Worm (Caenorhabditis elegans): ENCODE results near the gene srz-9.
"Not testable (repeated sequence)": the region's sequence is repeated elsewhere in the genome, so short reads cannot be mapped to it uniquely, and the experiment has no call there.

Gene srz-9

DNA sequence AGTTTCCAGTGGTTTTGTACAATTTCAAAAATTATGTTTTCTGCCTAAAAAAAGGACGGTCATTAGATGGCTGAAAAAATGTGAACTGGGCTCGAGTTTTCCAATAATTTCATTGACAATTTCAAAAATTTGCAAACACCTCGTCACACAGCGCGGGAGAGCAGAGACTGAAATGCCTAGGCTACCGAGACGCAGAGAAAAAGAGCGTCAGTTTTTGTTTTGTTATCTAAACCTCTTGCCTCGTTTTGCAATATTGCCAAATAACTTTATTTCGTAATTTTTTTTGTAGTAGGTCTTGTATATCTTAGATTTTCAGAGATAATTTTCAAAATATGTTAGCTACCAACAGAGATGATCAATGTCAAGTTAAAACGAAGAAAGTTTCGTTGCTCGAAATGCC is 20.6 kb upstream of the srz-9 start, which contains the start of gene fbxa-63:
Gene fbxa-63 (plus strand): TSS at position 310 of the 400 bp plus-strand sequence.
- TF ChIP-seq hmg-1.2 (GFP tag; IDR thresholded peaks at IDR 0.05) (peak; percentile 68; the same call in 1 of the 2 replicates), T26A5.8 (tag; optimal IDR thresholded peaks at IDR 0.05) (no peak), nfyb-1 (GFP tag; IDR thresholded peaks at IDR 0.05) (no peak), attf-5 (GFP tag; optimal IDR thresholded peaks at IDR 0.05) (peak; percentile 57), cebp-1 (GFP tag; IDR thresholded peaks at IDR 0.05) (peak; percentile 71; the same call in 1 of the 2 replicates), cebp-1 (tag; optimal IDR thresholded peaks at IDR 0.05) (peak; percentile 93)

DNA sequence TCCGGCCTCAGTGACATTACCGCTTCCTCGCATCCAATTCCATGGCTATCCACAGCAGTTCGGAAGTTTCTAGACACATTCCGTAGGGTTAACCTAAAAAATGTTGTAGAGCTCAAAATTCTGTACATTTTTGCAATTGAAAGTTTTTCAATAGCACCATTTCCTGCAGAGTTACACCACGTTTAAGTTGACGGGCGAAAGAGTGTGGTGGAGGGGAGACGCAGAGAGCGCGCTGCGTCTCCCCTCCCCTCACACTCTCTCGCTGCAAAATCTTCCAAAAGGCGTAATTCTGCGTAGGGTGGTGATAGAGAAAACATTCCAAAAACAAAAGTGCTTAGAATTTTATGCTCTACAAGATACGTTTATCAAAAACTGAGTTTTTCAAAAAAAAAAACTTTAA is 15.5 kb upstream of the srz-9 start:
- TF ChIP-seq Y67H2A.10 (GFP tag; conservative IDR thresholded peaks at IDR 0.05) (no peak), nfyb-1 (GFP tag; IDR thresholded peaks at IDR 0.05) (no peak), ZK185.1 (tag; optimal IDR thresholded peaks at IDR 0.05; ENCODE audit: poor library complexity, severe bottlenecking) (no peak), F22D6.2 (tag; optimal IDR thresholded peaks at IDR 0.05) (no peak), hmg-1.2 (GFP tag; IDR thresholded peaks at IDR 0.05) (peak; percentile 78), ceh-58 (GFP tag; IDR thresholded peaks at IDR 0.05) (no peak), D2030.7 (GFP tag; IDR thresholded peaks at IDR 0.05) (no peak)

DNA sequence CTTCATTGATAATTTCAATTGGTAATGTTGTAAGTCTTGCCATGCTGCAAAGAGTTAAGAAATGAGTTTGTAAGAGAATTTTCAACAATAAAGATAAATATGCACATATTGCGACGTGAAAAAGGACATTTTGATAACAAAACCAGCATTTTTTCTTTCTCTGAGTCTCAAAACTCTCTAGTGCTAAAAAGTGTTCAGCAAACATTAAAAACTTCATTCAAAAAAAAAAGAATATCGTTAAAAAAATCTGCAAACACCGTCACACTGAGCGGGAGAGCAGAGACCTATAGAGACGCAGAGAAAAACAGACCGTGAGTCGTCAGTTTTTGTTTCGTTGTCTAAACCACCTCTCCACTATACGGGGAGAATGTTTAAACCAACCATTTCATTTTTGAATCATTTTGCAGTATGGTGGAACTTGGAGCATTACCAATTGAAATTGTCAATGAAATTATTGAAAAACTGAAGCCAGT is 14.6 kb upstream of the srz-9 start, which contains the start of the genes fbxa-76 and fbxa-77:
Gene fbxa-76 (minus strand): TSS at position 51 of the 473 bp plus-strand sequence.
Gene fbxa-77 (plus strand): TSS at position 365 of the 473 bp plus-strand sequence.
- peak; percentile 7 for TF ChIP-seq tbp1 (GFP tag; optimal IDR thresholded peaks at IDR 0.05)
- TF ChIP-seq F10E7.11 (tag; optimal IDR thresholded peaks at IDR 0.05) = no peak
- no peak for TF ChIP-seq lag-1 (GFP tag; IDR thresholded peaks at IDR 0.05)
- TF ChIP-seq nhr-80 (tag; optimal IDR thresholded peaks at IDR 0.05) = peak; percentile 73
- TF ChIP-seq hmg-1.2 (GFP tag; IDR thresholded peaks at IDR 0.05) = peak; percentile 72; the same call in 1 of the 2 replicates
- no peak for TF ChIP-seq madf-3 (GFP tag; IDR thresholded peaks at IDR 0.05)
- no peak for TF ChIP-seq hlh-26 (GFP tag; conservative IDR thresholded peaks at IDR 0.05)
- no peak for TF ChIP-seq cebp-1 (GFP tag; IDR thresholded peaks at IDR 0.05)
- peak; percentile 19 for TF ChIP-seq cebp-1 (tag; optimal IDR thresholded peaks at IDR 0.05)
- TF ChIP-seq lsl-1 (GFP tag; optimal IDR thresholded peaks at IDR 0.05) = no peak
- TF ChIP-seq let-607 (tag; optimal IDR thresholded peaks at IDR 0.05) = peak; percentile 19 to 30
- peak; percentile 37 for TF ChIP-seq attf-5 (GFP tag; optimal IDR thresholded peaks at IDR 0.05)
- peak; percentile 5 for TF ChIP-seq F23B12.7 (tag; optimal IDR thresholded peaks at IDR 0.05; ENCODE audit: insufficient read depth)
- TF ChIP-seq ama-1 (optimal IDR thresholded peaks at IDR 0.05) = no peak
- no peak for TF ChIP-seq ama-1 (GFP tag; optimal IDR thresholded peaks at IDR 0.05)

DNA sequence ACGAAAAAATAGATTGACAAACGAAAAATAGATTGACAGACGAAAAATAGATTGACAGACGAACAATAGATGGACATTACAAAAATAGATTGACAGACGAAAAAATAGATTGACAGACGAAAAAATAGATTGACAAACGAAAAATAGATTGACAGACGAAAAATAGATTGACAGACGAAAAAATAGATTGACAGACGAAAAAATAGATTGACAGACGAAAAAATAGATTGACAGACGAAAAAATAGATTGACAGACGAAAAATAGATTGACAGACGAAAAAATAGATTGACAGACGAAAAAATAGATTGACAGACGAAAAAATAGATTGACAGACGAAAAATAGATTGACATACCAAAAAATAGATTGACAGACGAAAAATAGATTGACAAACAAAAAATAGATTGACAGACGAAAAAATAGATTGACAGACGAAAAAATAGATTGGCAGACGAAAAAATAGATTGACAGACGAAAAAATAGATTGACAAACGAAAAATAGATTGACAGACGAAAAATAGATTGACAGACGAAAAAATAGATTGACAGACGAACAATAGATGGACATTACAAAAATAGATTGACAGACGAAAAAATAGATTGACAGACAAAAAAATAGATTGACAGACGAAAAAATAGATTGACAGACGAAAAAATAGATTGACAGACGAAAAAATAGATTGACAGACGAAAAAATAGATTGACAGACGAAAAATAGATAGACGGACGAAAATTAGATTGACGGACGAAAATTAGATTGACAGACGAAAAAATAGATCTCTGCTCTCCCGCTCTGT is 11.2 kb upstream of the srz-9 start:
- TF ChIP-seq ceh-91 (GFP tag; IDR thresholded peaks at IDR 0.05) = peak; percentile 81
- TF ChIP-seq Y53F4B.3 (GFP tag; IDR thresholded peaks at IDR 0.05) = peak; percentile 99; the same call in 1 of the 2 replicates
- peak; percentile 100 for TF ChIP-seq egrh-3 (GFP tag; IDR thresholded peaks at IDR 0.05)
- TF ChIP-seq hmg-1.2 (GFP tag; IDR thresholded peaks at IDR 0.05) = peak; percentile 3; the same call in 1 of the 2 replicates
- peak; percentile 67; the same call in 1 of the 2 replicates for TF ChIP-seq ztf-28 (GFP tag; IDR thresholded peaks at IDR 0.05)

DNA sequence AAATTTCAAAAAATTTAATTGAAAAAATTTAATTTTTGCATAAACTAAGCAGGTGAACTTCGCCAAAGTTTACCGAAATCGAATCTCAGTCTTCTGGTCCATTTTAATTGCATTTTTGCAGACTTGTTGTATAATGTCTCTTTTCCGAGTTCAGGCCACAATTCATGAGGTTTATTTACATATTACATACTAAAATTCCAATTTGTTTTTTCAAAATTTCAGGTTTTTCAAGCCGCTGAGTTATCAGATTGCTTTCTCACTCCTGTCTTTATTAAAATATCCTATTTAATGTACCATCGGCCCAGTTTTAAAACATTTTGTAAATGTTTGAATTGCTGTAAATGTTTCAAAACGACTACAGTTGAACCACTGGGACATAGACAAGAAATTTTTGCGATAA is 7.3 kb upstream of the srz-9 start, which contains the start of gene fbxa-208:
Gene fbxa-208 (plus strand): TSS at position 301 of the 400 bp plus-strand sequence.
- not testable (repeated sequence) for TF ChIP-seq F10E7.11 (tag; optimal IDR thresholded peaks at IDR 0.05); B0035.1 (tag; optimal IDR thresholded peaks at IDR 0.05); nfya-1 (tag; optimal IDR thresholded peaks at IDR 0.05; ENCODE audit: borderline replicate concordance, insufficient read depth)
